Fruit fly (Drosophila melanogaster): ENCODE data around the gene CheA84a.
A peak's percentile ranks its signal among the peaks of the same experiment; 100 is the strongest.

Gene CheA84a

dm6 chr3R:8180376-8181011 is 24.1 kb downstream of the CheA84a start (continued):
- peak; percentile 26 for TF ChIP-seq bab2 (GFP tag; optimal IDR thresholded peaks at IDR 0.05)
- TF ChIP-seq pnt (GFP tag; optimal IDR thresholded peaks at IDR 0.05), result no peak
- no peak for TF ChIP-seq CG7963 (GFP tag; IDR thresholded peaks at IDR 0.05; ENCODE audit: partially characterized antibody)
- peak; percentile 75 for TF ChIP-seq fd102C (GFP tag; optimal IDR thresholded peaks at IDR 0.05)
- TF ChIP-seq Xrp1 (GFP tag; IDR thresholded peaks at IDR 0.05), result peak; percentile 36; the same call in 1 of the 2 replicates
- TF ChIP-seq Stat92E (GFP tag; optimal IDR thresholded peaks at IDR 0.05), result no peak
- TF ChIP-seq sens-2 (GFP tag; IDR thresholded peaks at IDR 0.05), result no peak; the same call in 1 of the 2 replicates
- TF ChIP-seq CG12769 (tag; optimal IDR thresholded peaks at IDR 0.05), result no peak
- peak; percentile 28; the same call in 1 of the 2 replicates for TF ChIP-seq CG1024 (GFP tag; IDR thresholded peaks at IDR 0.05)
- TF ChIP-seq Aef1 (GFP tag; IDR thresholded peaks at IDR 0.05), result no peak
- peak; percentile 38 for TF ChIP-seq CG2116 (GFP tag; optimal IDR thresholded peaks at IDR 0.05)
- TF ChIP-seq Med (GFP tag), result no peak
- peak; percentile 64 for TF ChIP-seq dmrt11E (tag; optimal IDR thresholded peaks at IDR 0.05)
- no peak for TF ChIP-seq CG5245 (GFP tag; optimal IDR thresholded peaks at IDR 0.05)
- TF ChIP-seq chif (GFP tag; optimal IDR thresholded peaks at IDR 0.05), result peak in 1 of 2 experiments; percentile 42
- TF ChIP-seq bbx (GFP tag; IDR thresholded peaks at IDR 0.05; ENCODE audit: partially characterized antibody), result no peak
- no peak for TF ChIP-seq Doc2 (GFP tag; IDR thresholded peaks at IDR 0.05)
- TF ChIP-seq CG3407 (GFP tag; optimal IDR thresholded peaks at IDR 0.05), result peak; percentile 49
- no peak for TF ChIP-seq CG9797 (GFP tag; optimal IDR thresholded peaks at IDR 0.05)
- no peak for TF ChIP-seq CG15514 (GFP tag; optimal IDR thresholded peaks at IDR 0.05)
- TF ChIP-seq HLH54F (GFP tag; optimal IDR thresholded peaks at IDR 0.05), result no peak
- no peak for TF ChIP-seq scrt (GFP tag; optimal IDR thresholded peaks at IDR 0.05)
- TF ChIP-seq Lim3 (GFP tag; IDR thresholded peaks at IDR 0.05), result peak; percentile 31; the same call in 1 of the 2 replicates
- no peak for TF ChIP-seq gfzf (GFP tag; optimal IDR thresholded peaks at IDR 0.05)
- peak; percentile 78 for TF ChIP-seq CG15696 (tag; optimal IDR thresholded peaks at IDR 0.05)
- TF ChIP-seq Ets65A (GFP tag), result no peak
- no peak for TF ChIP-seq pan (optimal IDR thresholded peaks at IDR 0.05)
- no peak for TF ChIP-seq pan (GFP tag; optimal IDR thresholded peaks at IDR 0.05 in 1 of 2, IDR thresholded peaks at IDR 0.05 in 1 of 2)
- TF ChIP-seq CG2199 (GFP tag; IDR thresholded peaks at IDR 0.05), result no peak
- 0 out of 3 replicates have a peak, but pooled peaks have one; percentile 8 for TF ChIP-seq vnd (GFP tag; IDR thresholded peaks at IDR 0.05; ENCODE audit: partially characterized antibody)
- peak; percentile 81 for TF ChIP-seq sqz (GFP tag; optimal IDR thresholded peaks at IDR 0.05)
- TF ChIP-seq hkb (optimal IDR thresholded peaks at IDR 0.05), result no peak
- TF ChIP-seq hkb (GFP tag; IDR thresholded peaks at IDR 0.05), result no peak
- peak; percentile 28 for TF ChIP-seq lab (GFP tag; optimal IDR thresholded peaks at IDR 0.05)
- peak; percentile 22 for TF ChIP-seq CG6813 (GFP tag; optimal IDR thresholded peaks at IDR 0.05)
- TF ChIP-seq sima (GFP tag; optimal IDR thresholded peaks at IDR 0.05), result no peak
- TF ChIP-seq CG10979 (tag; optimal IDR thresholded peaks at IDR 0.05), result no peak
- no peak for TF ChIP-seq CG9609 (GFP tag; optimal IDR thresholded peaks at IDR 0.05)
- TF ChIP-seq schlank (tag; optimal IDR thresholded peaks at IDR 0.05), result no peak
- peak; percentile 30 for TF ChIP-seq Asciz (GFP tag; optimal IDR thresholded peaks at IDR 0.05)
- TF ChIP-seq hth (optimal IDR thresholded peaks at IDR 0.05), result no peak
- no peak for TF ChIP-seq D19B (GFP tag; optimal IDR thresholded peaks at IDR 0.05)
- TF ChIP-seq Sox102F (GFP tag; optimal IDR thresholded peaks at IDR 0.05), result no peak
- peak; percentile 74 for TF ChIP-seq ac (GFP tag; optimal IDR thresholded peaks at IDR 0.05)
- no peak for TF ChIP-seq CG15269 (tag; optimal IDR thresholded peaks at IDR 0.05)
- peak; percentile 41 for TF ChIP-seq pros (GFP tag; optimal IDR thresholded peaks at IDR 0.05)
- TF ChIP-seq odd (GFP tag; optimal IDR thresholded peaks at IDR 0.05), result peak; percentile 25
- TF ChIP-seq CG13424 (tag; optimal IDR thresholded peaks at IDR 0.05), result peak; percentile 13
- TF ChIP-seq MTF-1 (GFP tag; optimal IDR thresholded peaks at IDR 0.05; ENCODE audit: borderline replicate concordance), result peak; percentile 66
